Worm (Caenorhabditis elegans): ENCODE results near the gene Y73B6BL.23.

Gene Y73B6BL.23

ce11 chrIV:6419031-6419582 lies at the start of gene Y73B6BL.23, which contains the start of gene htp-2:
Y73B6BL.23 (minus strand) TSS chrIV:6419081.
htp-2 (plus strand) TSS chrIV:6419522.
- TF ChIP-seq unc-62 (GFP tag; optimal IDR thresholded peaks at IDR 0.05) = no peak

ce11 chrIV:6464005-6464404 lies 45.1 kb upstream of the Y73B6BL.23 start, which contains the start of gene acr-25:
acr-25 (plus strand) TSS chrIV:6464305.
- TF ChIP-seq unc-62 (GFP tag; optimal IDR thresholded peaks at IDR 0.05) = no peak

ce11 chrIV:6460596-6460995 lies 41.7 kb upstream of the Y73B6BL.23 start:
- TF ChIP-seq unc-62 (GFP tag; optimal IDR thresholded peaks at IDR 0.05) = no peak

ce11 chrIV:6457472-6457871 lies 38.6 kb upstream of the Y73B6BL.23 start, which contains the start of gene lgc-10:
lgc-10 (minus strand) TSS chrIV:6457572.
- TF ChIP-seq unc-62 (GFP tag; optimal IDR thresholded peaks at IDR 0.05) = no peak

ce11 chrIV:6443018-6443417 lies 24.1 kb upstream of the Y73B6BL.23 start:
- TF ChIP-seq unc-62 (GFP tag; optimal IDR thresholded peaks at IDR 0.05) = no peak

ce11 chrIV:6442016-6442618 lies 23.2 kb upstream of the Y73B6BL.23 start:
- no peak for TF ChIP-seq unc-62 (GFP tag; optimal IDR thresholded peaks at IDR 0.05)

- no peak for TF ChIP-seq unc-62 (GFP tag; optimal IDR thresholded peaks at IDR 0.05)
Observed at ce11 chrIV:6441601-6442000, 22.7 kb upstream of the Y73B6BL.23 start, which contains the start of gene Y73B6BL.31. Y73B6BL.31 (plus strand) TSS chrIV:6441901.

ce11 chrIV:6438051-6438450 lies 19.2 kb upstream of the Y73B6BL.23 start, which contains the start of gene dlc-5:
dlc-5 (plus strand) TSS chrIV:6438204.
- TF ChIP-seq unc-62 (GFP tag; optimal IDR thresholded peaks at IDR 0.05) = no peak

- no peak for TF ChIP-seq unc-62 (GFP tag; optimal IDR thresholded peaks at IDR 0.05)
Observed at ce11 chrIV:6433424-6433823, 14.5 kb upstream of the Y73B6BL.23 start.

- no peak for TF ChIP-seq unc-62 (GFP tag; optimal IDR thresholded peaks at IDR 0.05)
Observed at ce11 chrIV:6432375-6432774, 13.5 kb upstream of the Y73B6BL.23 start.

ce11 chrIV:6431582-6431981 lies 12.7 kb upstream of the Y73B6BL.23 start, which contains the start of gene acp-7:
acp-7 (minus strand) TSS chrIV:6431682.
- no peak for TF ChIP-seq unc-62 (GFP tag; optimal IDR thresholded peaks at IDR 0.05)

ce11 chrIV:6427223-6427622 lies 8.3 kb upstream of the Y73B6BL.23 start:
- no peak for TF ChIP-seq unc-62 (GFP tag; optimal IDR thresholded peaks at IDR 0.05)

ce11 chrIV:6426089-6426715 lies 7.3 kb upstream of the Y73B6BL.23 start, which contains the start of gene acp-6:
acp-6 (minus strand) TSS chrIV:6426139.
- TF ChIP-seq unc-62 (GFP tag; optimal IDR thresholded peaks at IDR 0.05) = no peak

ce11 chrIV:6421183-6421635 lies 2.3 kb upstream of the Y73B6BL.23 start, which contains the start of gene puf-11:
puf-11 (plus strand) TSS chrIV:6421585.
- no peak for TF ChIP-seq unc-62 (GFP tag; optimal IDR thresholded peaks at IDR 0.05)

ce11 chrIV:6417612-6418011 lies 1.3 kb downstream of the Y73B6BL.23 start:
- no peak for TF ChIP-seq unc-62 (GFP tag; optimal IDR thresholded peaks at IDR 0.05)

ce11 chrIV:6416553-6416952 lies 2.3 kb downstream of the Y73B6BL.23 start, which contains the start of gene Y73B6BL.22:
Y73B6BL.22 (minus strand) TSS chrIV:6416653.
- TF ChIP-seq unc-62 (GFP tag; optimal IDR thresholded peaks at IDR 0.05) = no peak
